Worm (Caenorhabditis elegans) whole organism, L3 larva: ENCODE data around the gene vps-33.1.

Source experiments
- aly-2 ChIP-seq: fragments of 150-350 bp; optimal IDR thresholded peaks from 2 replicates; lab custom pipeline; 2014; ENCODE audit warnings: missing biosample characterization, missing genetic modification characterization
- ceh-28 ChIP-seq: fragments of 150-350 bp; optimal IDR thresholded peaks from 2 replicates; lab custom pipeline; 2014; ENCODE audit warnings: missing biosample characterization, missing genetic modification reagents, missing genetic modification characterization
- elt-2 ChIP-seq: sonication (generic microtip); optimal IDR thresholded peaks from 2 replicates; lab custom pipeline; 2016; ENCODE audit warnings: missing genetic modification reagents, mild to moderate bottlenecking, missing genetic modification characterization, missing compliant biosample characterization
- nhr-11 ChIP-seq: fragments of 150-350 bp; optimal IDR thresholded peaks from 2 replicates; lab custom pipeline; 2014; ENCODE audit warnings: missing biosample characterization, missing genetic modification characterization
- nhr-12 ChIP-seq: fragments of 150-350 bp; optimal IDR thresholded peaks from 2 replicates; lab custom pipeline; 2014; ENCODE audit warnings: missing biosample characterization, missing genetic modification characterization
- nhr-237 ChIP-seq: fragments of 150-350 bp; optimal IDR thresholded peaks from 2 replicates; lab custom pipeline; 2014; ENCODE audit warnings: missing biosample characterization, missing genetic modification characterization
- nhr-28 ChIP-seq: fragments of 150-350 bp; optimal IDR thresholded peaks from 2 replicates; lab custom pipeline; 2014; ENCODE audit warnings: missing biosample characterization, missing genetic modification characterization
- nhr-67 ChIP-seq: fragments of 150-350 bp; optimal IDR thresholded peaks from 2 replicates; lab custom pipeline; 2014; ENCODE audit warnings: missing biosample characterization, missing genetic modification characterization
- sea-2 ChIP-seq: fragments of 150-350 bp; sonication (generic microtip); optimal IDR thresholded peaks from 4 replicates; lab custom pipeline; 2014; ENCODE audit warnings: missing biosample characterization, missing genetic modification reagents, missing genetic modification characterization
- skn-1 ChIP-seq: fragments of 150-350 bp; optimal IDR thresholded peaks from 2 replicates; lab custom pipeline; 2014; ENCODE audit warnings: missing biosample characterization, missing genetic modification characterization
- unc-62 ChIP-seq: fragments of 150-350 bp; sonication (generic microtip); optimal IDR thresholded peaks from 4 replicates; lab custom pipeline; 2014; ENCODE audit warnings: missing biosample characterization, missing genetic modification reagents, missing genetic modification characterization
- ztf-11 ChIP-seq: fragments of 150-350 bp; optimal IDR thresholded peaks from 2 replicates; lab custom pipeline; 2014; ENCODE audit warnings: missing biosample characterization, missing genetic modification characterization

ce11 chrIII:8689143-8689542, 11.6 kb upstream of the vps-33.1 start:
- TF ChIP-seq aly-2, result no peak
- no peak for TF ChIP-seq nhr-11 (tag; lab: Kevin White, UChicago)
- no peak for TF ChIP-seq unc-62 (GFP tag; lab: Kevin White, UChicago)
- no peak for TF ChIP-seq ztf-11
- no peak for TF ChIP-seq skn-1 (tag; lab: Kevin White, UChicago)
- TF ChIP-seq sea-2 (GFP tag; lab: Kevin White, UChicago), result no peak
- no peak for TF ChIP-seq nhr-67 (tag; lab: Kevin White, UChicago)
- TF ChIP-seq nhr-237, result no peak
- TF ChIP-seq ceh-28 (tag; lab: Kevin White, UChicago), result no peak
- no peak for TF ChIP-seq nhr-12
- TF ChIP-seq elt-2 (tag; lab: Kevin White, UChicago), result no peak
- no peak for TF ChIP-seq nhr-28 (tag; lab: Kevin White, UChicago)
